Fruit fly (Drosophila melanogaster) whole organism, pupa: ENCODE measurements around the gene Hsp23.

Experiments used
- CG10348 ChIP-seq: fragments of 200-800 bp; sonication (Bioruptor generic); IDR thresholded peaks from 2 replicates; pipeline ENCODE4 v1.3.6; 2022; ENCODE audit warnings: missing biosample characterization, missing genetic modification characterization
- CG12605 ChIP-seq: fragments of 200-800 bp; sonication (Bioruptor generic); IDR thresholded peaks from 2 replicates; pipeline ENCODE4 v1.3.6; 2022; ENCODE audit warnings: missing biosample characterization, missing genetic modification characterization
- CG15710 ChIP-seq: fragments of 200-800 bp; sonication (Bioruptor generic); optimal IDR thresholded peaks from 2 replicates; lab custom pipeline; 2018; ENCODE audit warnings: missing biosample characterization, mild to moderate bottlenecking, missing genetic modification characterization, moderate library complexity
- CG8159 ChIP-seq: fragments of 200-800 bp; sonication (Bioruptor generic); optimal IDR thresholded peaks from 3 replicates; lab custom pipeline; 2018; ENCODE audit warnings: missing biosample characterization, mild to moderate bottlenecking, missing genetic modification characterization, moderate library complexity
- rn ChIP-seq: fragments of 200-800 bp; sonication (Bioruptor generic); IDR thresholded peaks from 2 replicates; pipeline ENCODE4 v1.3.6; 2022; ENCODE audit warnings: missing biosample characterization, missing genetic modification characterization

dm6 chr3L:9356138-9356753 is 25.4 kb upstream of the Hsp23 start:
- no peak for TF ChIP-seq CG8159
- TF ChIP-seq CG15710 (tag; lab: Kevin White, UChicago), result no peak
- no peak for TF ChIP-seq CG12605 (GFP tag; lab: Robert Waterston, UW)
- TF ChIP-seq CG10348, result no peak
- no peak for TF ChIP-seq rn
